Worm (Caenorhabditis elegans) whole organism, L2 larva: ENCODE results near the gene spe-51.

ENCODE experiments used
- F13H6.1 ChIP-seq: sonication (generic microtip); optimal IDR thresholded peaks from 2 replicates; lab custom pipeline; 2016; ENCODE audit warnings: missing genetic modification characterization, missing compliant biosample characterization
- aly-2 ChIP-seq: fragments of 150-350 bp; optimal IDR thresholded peaks from 2 replicates; lab custom pipeline; 2014; ENCODE audit warnings: missing biosample characterization, missing genetic modification characterization
- crh-2 ChIP-seq: sonication (generic microtip); optimal IDR thresholded peaks from 2 replicates; lab custom pipeline; 2017; ENCODE audit warnings: missing biosample characterization, missing genetic modification characterization
- dmd-4 ChIP-seq: sonication (generic microtip); optimal IDR thresholded peaks from 2 replicates; lab custom pipeline; 2017; ENCODE audit warnings: missing biosample characterization, missing genetic modification characterization
- elt-1 ChIP-seq: fragments of 150-350 bp; optimal IDR thresholded peaks from 2 replicates; lab custom pipeline; 2014; ENCODE audit warnings: missing biosample characterization, missing genetic modification characterization
- gmeb-1 ChIP-seq: fragments of 150-350 bp; optimal IDR thresholded peaks from 2 replicates; lab custom pipeline; 2014; ENCODE audit warnings: missing biosample characterization, missing genetic modification characterization
- nhr-11 ChIP-seq: fragments of 150-350 bp; optimal IDR thresholded peaks from 2 replicates; lab custom pipeline; 2014; ENCODE audit warnings: missing biosample characterization, missing genetic modification characterization
- nhr-25 ChIP-seq: fragments of 150-350 bp; sonication (generic microtip); optimal IDR thresholded peaks from 3 replicates; lab custom pipeline; 2014; ENCODE audit warnings: missing biosample characterization, missing genetic modification characterization
- peb-1 ChIP-seq: fragments of 150-350 bp; optimal IDR thresholded peaks from 2 replicates; lab custom pipeline; 2014; ENCODE audit warnings: missing biosample characterization, missing genetic modification characterization
- sem-4 ChIP-seq: fragments of 150-350 bp; optimal IDR thresholded peaks from 2 replicates; lab custom pipeline; 2014; ENCODE audit warnings: missing biosample characterization, missing genetic modification reagents, missing genetic modification characterization
- sma-3 ChIP-seq: sonication (generic microtip); optimal IDR thresholded peaks from 2 replicates; lab custom pipeline; 2016; ENCODE audit warnings: missing genetic modification reagents, missing genetic modification characterization, missing compliant biosample characterization
- unc-39 ChIP-seq: fragments of 150-350 bp; optimal IDR thresholded peaks from 2 replicates; lab custom pipeline; 2014; ENCODE audit warnings: missing biosample characterization, missing genetic modification characterization
- zag-1 ChIP-seq: fragments of 150-350 bp; optimal IDR thresholded peaks from 2 replicates; lab custom pipeline; 2014; ENCODE audit warnings: missing biosample characterization, missing genetic modification characterization

Gene spe-51

ce11 chrIV:4745422-4745821 lies 52.9 kb downstream of the spe-51 start, which contains the start of gene timm-17B.1 (continued):
- TF ChIP-seq F13H6.1 (tag; lab: Kevin White, UChicago) = peak; percentile 35
- TF ChIP-seq nhr-11 (tag; lab: Kevin White, UChicago) = no peak
- TF ChIP-seq unc-39 (tag; lab: Kevin White, UChicago) = no peak
- TF ChIP-seq nhr-25 (tag; lab: Kevin White, UChicago) = peak; percentile 73
- TF ChIP-seq aly-2 (tag; lab: Kevin White, UChicago) = no peak
- TF ChIP-seq zag-1 (tag; lab: Kevin White, UChicago) = no peak
- peak; percentile 74 for TF ChIP-seq crh-2 (tag; lab: Kevin White, UChicago)
- no peak for TF ChIP-seq elt-1 (tag; lab: Kevin White, UChicago)
- TF ChIP-seq sma-3 (GFP tag; lab: Kevin White, UChicago) = peak; percentile 49
- TF ChIP-seq peb-1 = no peak
- TF ChIP-seq dmd-4 (tag; lab: Kevin White, UChicago) = peak; percentile 2
- peak; percentile 84 for TF ChIP-seq gmeb-1 (tag; lab: Kevin White, UChicago)
- no peak for TF ChIP-seq sem-4 (tag; lab: Kevin White, UChicago)
